Worm (Caenorhabditis elegans) whole organism, L4/young adult: Measurements from ENCODE around the gene C33E10.1.

Experiments
- W03F9.2 ChIP-seq: fragments of 150-350 bp; optimal IDR thresholded peaks from 2 replicates; lab custom pipeline; 2014; ENCODE audit warnings: missing biosample characterization, missing genetic modification characterization
- dao-5 ChIP-seq: sonication (generic microtip); optimal IDR thresholded peaks from 2 replicates; lab custom pipeline; 2016; ENCODE audit warnings: missing genotype, missing genetic modification characterization, moderate library complexity, missing compliant biosample characterization
- him-1 ChIP-seq: sonication (generic microtip); optimal IDR thresholded peaks from 2 replicates; lab custom pipeline; 2016; ENCODE audit warnings: missing genotype, missing genetic modification reagents, missing genetic modification characterization, missing compliant biosample characterization

DNA sequence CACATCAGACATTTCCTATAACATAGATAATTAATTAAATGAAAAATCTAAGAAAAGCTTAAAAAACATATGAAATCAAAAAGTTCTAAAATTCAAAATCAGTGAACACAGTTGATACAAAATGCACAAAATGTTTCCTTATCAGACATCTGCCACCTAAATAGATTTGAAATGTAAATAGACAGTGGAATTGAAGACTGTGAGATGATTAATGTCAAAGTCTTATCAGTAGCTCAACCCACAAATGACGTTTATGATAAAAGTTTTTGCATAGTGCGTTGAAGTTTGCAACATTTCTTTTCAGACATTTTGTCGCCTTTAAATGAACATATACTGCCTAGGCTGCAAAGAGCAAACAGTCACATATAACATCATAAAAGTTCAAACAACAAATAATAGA lies 48.3 kb upstream of the C33E10.1 start, which contains the start of gene Y40C7B.4:
- TF ChIP-seq him-1 (tag; lab: Kevin White, UChicago) (no peak), dao-5 (tag; lab: Kevin White, UChicago) (no peak), W03F9.2 (tag; lab: Kevin White, UChicago) (no peak)
